Fruit fly (Drosophila melanogaster) whole organism, embryonic: ENCODE results near the gene Arp1.

Experiments used
- Asciz ChIP-seq: fragments of 200-800 bp; sonication (Bioruptor generic); optimal IDR thresholded peaks from 2 replicates; lab custom pipeline; 2017; ENCODE audit warnings: missing biosample characterization, mild to moderate bottlenecking, missing genetic modification characterization, missing genetic modification reagents
- B-H2 ChIP-seq: fragments of 200-800 bp; sonication (Bioruptor generic); optimal IDR thresholded peaks from 2 replicates; lab custom pipeline; 2018; ENCODE audit warnings: missing biosample characterization, mild to moderate bottlenecking, missing genetic modification characterization
- BtbVII ChIP-seq: fragments of 200-800 bp; sonication (Bioruptor generic); optimal IDR thresholded peaks from 3 replicates; lab custom pipeline; 2017; ENCODE audit warnings: missing biosample characterization, mild to moderate bottlenecking, missing genetic modification characterization
- CG10209 ChIP-seq: fragments of 200-800 bp; sonication (Bioruptor generic); optimal IDR thresholded peaks from 3 replicates; lab custom pipeline; 2017; ENCODE audit warnings: missing biosample characterization, mild to moderate bottlenecking, missing genetic modification characterization, missing genetic modification reagents
- CG11560 ChIP-seq: fragments of 200-800 bp; sonication (Bioruptor generic); IDR thresholded peaks from 3 replicates; pipeline ENCODE4 v1.3.6; 2022; ENCODE audit warnings: missing biosample characterization, missing genetic modification characterization
- CG12071 ChIP-seq: fragments of 200-800 bp; sonication (Bioruptor generic); optimal IDR thresholded peaks from 3 replicates; lab custom pipeline; 2018; ENCODE audit warnings: missing biosample characterization, mild to moderate bottlenecking, missing genetic modification characterization
- CG12219 ChIP-seq: fragments of 200-800 bp; sonication (Bioruptor generic); optimal IDR thresholded peaks from 3 replicates; lab custom pipeline; 2018; ENCODE audit warnings: missing biosample characterization, mild to moderate bottlenecking, missing genetic modification characterization
- CG12236 ChIP-seq: fragments of 200-800 bp; sonication (Bioruptor generic); optimal IDR thresholded peaks from 2 replicates; lab custom pipeline; 2016; ENCODE audit warnings: missing biosample characterization, missing genetic modification characterization
- CG14441 ChIP-seq: fragments of 200-800 bp; sonication (Bioruptor generic); IDR thresholded peaks from 2 replicates; pipeline ENCODE4 v1.3.6; 2022; ENCODE audit warnings: missing biosample characterization, missing genetic modification characterization
- CG14710 ChIP-seq: fragments of 200-800 bp; sonication (Bioruptor generic); optimal IDR thresholded peaks from 3 replicates; lab custom pipeline; 2019; ENCODE audit warnings: missing biosample characterization, mild to moderate bottlenecking, missing genetic modification characterization, moderate library complexity
- CG15696 ChIP-seq: fragments of 200-800 bp; sonication (Bioruptor generic); optimal IDR thresholded peaks from 2 replicates; lab custom pipeline; 2019; ENCODE audit warnings: missing biosample characterization, mild to moderate bottlenecking, missing genetic modification characterization, moderate library complexity
- CG16863 ChIP-seq: fragments of 200-800 bp; sonication (Bioruptor generic); optimal IDR thresholded peaks from 3 replicates; lab custom pipeline; 2016; ENCODE audit warnings: missing biosample characterization, missing genetic modification characterization
- CG18619 ChIP-seq: fragments of 200-800 bp; sonication (Bioruptor generic); optimal IDR thresholded peaks from 3 replicates; lab custom pipeline; 2017; ENCODE audit warnings: missing biosample characterization, mild to moderate bottlenecking, missing genetic modification characterization
- CG2202 ChIP-seq: fragments of 200-800 bp; sonication (Bioruptor generic); optimal IDR thresholded peaks from 2 replicates; lab custom pipeline; 2018; ENCODE audit warnings: missing biosample characterization, mild to moderate bottlenecking, missing genetic modification characterization
- CG2678 ChIP-seq: fragments of 200-800 bp; sonication (Bioruptor generic); optimal IDR thresholded peaks from 3 replicates; lab custom pipeline; 2019; ENCODE audit warnings: missing biosample characterization, mild to moderate bottlenecking, missing genetic modification characterization, moderate library complexity
- CG2875 ChIP-seq: fragments of 200-800 bp; sonication (Bioruptor generic); optimal IDR thresholded peaks from 2 replicates; lab custom pipeline; 2017; ENCODE audit warnings: missing biosample characterization, mild to moderate bottlenecking, missing genetic modification characterization, missing genetic modification reagents
- CG30020 ChIP-seq: fragments of 200-800 bp; optimal IDR thresholded peaks from 2 replicates; lab custom pipeline; 2019; ENCODE audit warnings: missing biosample characterization, mild to moderate bottlenecking, missing genetic modification characterization, moderate library complexity
- CG31365 ChIP-seq: fragments of 200-800 bp; sonication (Bioruptor generic); optimal IDR thresholded peaks from 2 replicates; lab custom pipeline; 2018; ENCODE audit warnings: missing biosample characterization, mild to moderate bottlenecking, missing genetic modification characterization
- CG5180 ChIP-seq: fragments of 200-800 bp; sonication (Bioruptor generic); optimal IDR thresholded peaks from 3 replicates; lab custom pipeline; 2017; ENCODE audit warnings: missing biosample characterization, missing genetic modification characterization, mild to moderate bottlenecking, moderate library complexity, missing genetic modification reagents
- CG7987 ChIP-seq: fragments of 200-800 bp; sonication (Bioruptor generic); optimal IDR thresholded peaks from 2 replicates; lab custom pipeline; 2018; ENCODE audit warnings: missing biosample characterization, mild to moderate bottlenecking, missing genetic modification characterization, moderate library complexity
- CHES-1-like ChIP-seq: fragments of 200-800 bp; sonication (Bioruptor generic); optimal IDR thresholded peaks from 2 replicates; lab custom pipeline; 2016; ENCODE audit warnings: missing biosample characterization, missing genetic modification characterization
- Dfd ChIP-seq, 2 experiments: fragments of >200 bp; optimal IDR thresholded peaks; 2 replicates each; lab custom pipeline; 2017; ENCODE audit warnings: missing biosample characterization in 2 of 2, missing genetic modification characterization in 2 of 2
- Dip3 ChIP-seq: fragments of 200-800 bp; sonication (Bioruptor generic); optimal IDR thresholded peaks from 3 replicates; lab custom pipeline; 2016; ENCODE audit warnings: missing biosample characterization, missing genetic modification characterization
- E2f2 ChIP-seq: fragments of 200-800 bp; sonication (Bioruptor generic); IDR thresholded peaks from 2 replicates; pipeline ENCODE4 v1.3.6; 2022; ENCODE audit warnings: missing biosample characterization, missing genetic modification characterization
- H15 ChIP-seq: fragments of 200-800 bp; sonication (Bioruptor generic); IDR thresholded peaks from 3 replicates; pipeline ENCODE4 v1.3.6; 2022; ENCODE audit warnings: missing biosample characterization, missing genetic modification characterization
- HLHmδ ChIP-seq: fragments of 200-800 bp; sonication (Bioruptor generic); optimal IDR thresholded peaks from 2 replicates; lab custom pipeline; 2018; ENCODE audit warnings: missing biosample characterization, mild to moderate bottlenecking, missing genetic modification characterization, moderate library complexity
- HmgD ChIP-seq: fragments of 200-800 bp; sonication (Bioruptor generic); optimal IDR thresholded peaks from 3 replicates; lab custom pipeline; 2016; ENCODE audit warnings: missing biosample characterization, missing genetic modification characterization
- Med ChIP-seq: fragments of 200-800 bp; sonication (Bioruptor generic); peaks from one replicate; lab custom pipeline; 2016; ENCODE audit warnings: missing biosample characterization, missing genetic modification characterization, mild to moderate bottlenecking, inconsistent platforms, moderate library complexity
- NfI ChIP-seq: fragments of 200-800 bp; sonication (Bioruptor generic); optimal IDR thresholded peaks from 3 replicates; lab custom pipeline; 2018; ENCODE audit warnings: missing biosample characterization, mild to moderate bottlenecking, missing genetic modification characterization, moderate library complexity
- Oaz ChIP-seq: fragments of 200-800 bp; sonication (Bioruptor generic); IDR thresholded peaks from 2 replicates; pipeline ENCODE4 v1.3.6; 2022; ENCODE audit warnings: missing biosample characterization, missing genetic modification characterization
- Ravus ChIP-seq: fragments of 200-800 bp; sonication (Bioruptor generic); IDR thresholded peaks from 2 replicates; pipeline ENCODE4 v1.3.6; 2022; ENCODE audit warnings: missing biosample characterization, missing genetic modification characterization
- Side ChIP-seq: fragments of 200-800 bp; sonication (Bioruptor generic); optimal IDR thresholded peaks from 2 replicates; lab custom pipeline; 2016; ENCODE audit warnings: missing biosample characterization, missing genetic modification characterization
- Ssrp ChIP-seq: fragments of 200-800 bp; sonication (Bioruptor generic); optimal IDR thresholded peaks from 2 replicates; lab custom pipeline; 2018; ENCODE audit warnings: missing biosample characterization, mild to moderate bottlenecking, missing genetic modification characterization, moderate library complexity
- ara ChIP-seq: fragments of 200-800 bp; sonication (Bioruptor generic); IDR thresholded peaks from 2 replicates; pipeline ENCODE4 v1.3.6; 2022; ENCODE audit warnings: missing biosample characterization, missing genetic modification characterization
- ash1 ChIP-seq: fragments of 200-800 bp; sonication (Bioruptor generic); optimal IDR thresholded peaks from 2 replicates; lab custom pipeline; 2018; ENCODE audit warnings: missing biosample characterization, mild to moderate bottlenecking, missing genetic modification characterization
- bcd ChIP-seq: fragments of 200-800 bp; sonication (Bioruptor generic); optimal IDR thresholded peaks from 2 replicates; lab custom pipeline; 2017; ENCODE audit warnings: missing biosample characterization, mild to moderate bottlenecking, missing genetic modification characterization
- bowl ChIP-seq: fragments of 200-800 bp; sonication (Bioruptor generic); IDR thresholded peaks from 2 replicates; pipeline ENCODE4 v1.3.6; 2022; ENCODE audit warnings: missing biosample characterization, missing genetic modification characterization
- dmrt11E ChIP-seq: fragments of 200-800 bp; sonication (Bioruptor generic); optimal IDR thresholded peaks from 3 replicates; lab custom pipeline; 2018; ENCODE audit warnings: missing biosample characterization, mild to moderate bottlenecking, missing genetic modification characterization, moderate library complexity
- ems ChIP-seq: fragments of 200-800 bp; sonication (Bioruptor generic); optimal IDR thresholded peaks from 3 replicates; lab custom pipeline; 2016; ENCODE audit warnings: missing biosample characterization, missing genetic modification characterization
- eve ChIP-seq, 2 experiments: fragments of >200 bp; optimal IDR thresholded peaks; 2 replicates each; lab custom pipeline; 2017; ENCODE audit warnings: missing biosample characterization in 2 of 2, missing genetic modification characterization in 2 of 2
- exex ChIP-seq: fragments of 200-800 bp; sonication (Bioruptor generic); optimal IDR thresholded peaks from 4 replicates; lab custom pipeline; 2018; ENCODE audit warnings: missing biosample characterization, mild to moderate bottlenecking, missing genetic modification characterization, moderate library complexity
- fd64A ChIP-seq: fragments of 200-800 bp; sonication (Bioruptor generic); optimal IDR thresholded peaks from 3 replicates; lab custom pipeline; 2018; ENCODE audit warnings: missing biosample characterization, mild to moderate bottlenecking, missing genetic modification characterization
- gce ChIP-seq: fragments of 200-800 bp; sonication (Bioruptor generic); IDR thresholded peaks from 3 replicates; pipeline ENCODE4 v1.3.6; 2022; ENCODE audit warnings: missing biosample characterization, missing genetic modification characterization
- ham ChIP-seq: fragments of 200-800 bp; sonication (Bioruptor generic); IDR thresholded peaks from 2 replicates; pipeline ENCODE4 v1.3.6; 2022; ENCODE audit warnings: missing biosample characterization, missing genetic modification characterization
- lab ChIP-seq: fragments of 200-800 bp; sonication (Bioruptor generic); optimal IDR thresholded peaks from 3 replicates; lab custom pipeline; 2017; ENCODE audit warnings: missing biosample characterization, missing genetic modification characterization, mild to moderate bottlenecking, moderate library complexity, missing genetic modification reagents
- lilli ChIP-seq: fragments of 200-800 bp; sonication (Bioruptor generic); optimal IDR thresholded peaks from 3 replicates; lab custom pipeline; 2016; ENCODE audit warnings: missing biosample characterization, missing genetic modification characterization
- nerfin-1 ChIP-seq: fragments of 200-800 bp; sonication (Bioruptor generic); optimal IDR thresholded peaks from 3 replicates; lab custom pipeline; 2019; ENCODE audit warnings: missing biosample characterization, mild to moderate bottlenecking, missing genetic modification characterization, moderate library complexity
- nmo ChIP-seq: fragments of 200-800 bp; sonication (Bioruptor generic); optimal IDR thresholded peaks from 2 replicates; lab custom pipeline; 2018; ENCODE audit warnings: missing biosample characterization, mild to moderate bottlenecking, missing genetic modification characterization, moderate library complexity
- pita ChIP-seq: fragments of 200-800 bp; sonication (Bioruptor generic); optimal IDR thresholded peaks from 2 replicates; lab custom pipeline; 2017; ENCODE audit warnings: missing biosample characterization, mild to moderate bottlenecking, missing genetic modification characterization
- sens ChIP-seq: fragments of 200-800 bp; sonication (Bioruptor generic); peaks from one replicate; lab custom pipeline; 2016; ENCODE audit warnings: missing biosample characterization, missing genetic modification characterization
- seq ChIP-seq: fragments of 200-800 bp; sonication (Bioruptor generic); IDR thresholded peaks from 2 replicates; pipeline ENCODE4 v1.3.6; 2022; ENCODE audit warnings: missing biosample characterization, missing genetic modification characterization
- so ChIP-seq: fragments of 200-800 bp; sonication (Bioruptor generic); IDR thresholded peaks from 3 replicates; pipeline ENCODE4 v1.3.6; 2022; ENCODE audit warnings: missing biosample characterization, missing genetic modification characterization

The Arp1 gene

dm6 chr3R:12701257-12701656 lies 9.7 kb downstream of the Arp1 start:
- peak; percentile 4 for TF ChIP-seq CG12071 (GFP tag; lab: Kevin White, UChicago)
- TF ChIP-seq CG31365: no peak
- TF ChIP-seq Ravus: no peak
- TF ChIP-seq nmo (GFP tag; lab: Kevin White, UChicago): no peak
- no peak for TF ChIP-seq Dip3 (GFP tag; lab: Kevin White, UChicago)
- TF ChIP-seq CG14441 (GFP tag; lab: Robert Waterston, UW): no peak
- TF ChIP-seq CG18619 (GFP tag; lab: Kevin White, UChicago): no peak
- no peak for TF ChIP-seq Ssrp (tag; lab: Kevin White, UChicago)
- TF ChIP-seq bcd: no peak
- TF ChIP-seq sens (GFP tag; lab: Kevin White, UChicago): peak; percentile 78
- TF ChIP-seq eve (GFP tag; optimal IDR thresholded peaks at IDR 0.05; lab: Kevin White, UChicago): no peak
- peak; percentile 26 for TF ChIP-seq CG2875
- TF ChIP-seq Med (GFP tag; lab: Kevin White, UChicago): peak; percentile 35
- TF ChIP-seq CG10209 (GFP tag; lab: Kevin White, UChicago): no peak
- TF ChIP-seq CG12236 (GFP tag; lab: Kevin White, UChicago): no peak
- TF ChIP-seq bowl: no peak
- no peak for TF ChIP-seq CG30020 (tag; lab: Kevin White, UChicago)
- TF ChIP-seq ara (GFP tag; lab: Robert Waterston, UW): 0 out of 2 replicates have a peak, but pooled peaks have one; percentile 42
- TF ChIP-seq Side (GFP tag; lab: Kevin White, UChicago): no peak
- peak; percentile 9 for TF ChIP-seq HLHmδ
- TF ChIP-seq B-H2: no peak
- peak; percentile 39 for TF ChIP-seq Asciz
- TF ChIP-seq ems (GFP tag; lab: Kevin White, UChicago): no peak
- peak; percentile 36 for TF ChIP-seq CG15696 (tag; lab: Kevin White, UChicago)
- no peak for TF ChIP-seq H15
- TF ChIP-seq seq (GFP tag; lab: Robert Waterston, UW): 0 out of 2 replicates have a peak, but pooled peaks have one; percentile 17
- peak; percentile 69 for TF ChIP-seq fd64A
- TF ChIP-seq CG12219 (GFP tag; lab: Kevin White, UChicago): no peak
- no peak for TF ChIP-seq E2f2 (GFP tag; lab: Robert Waterston, UW)
- TF ChIP-seq dmrt11E: peak; percentile 27
- peak; percentile 9 for TF ChIP-seq CG7987 (GFP tag; lab: Kevin White, UChicago)
- no peak for TF ChIP-seq lab (GFP tag; lab: Kevin White, UChicago)
- no peak for TF ChIP-seq BtbVII (GFP tag; lab: Kevin White, UChicago)
- TF ChIP-seq ham (GFP tag; lab: Robert Waterston, UW): no peak
- peak; percentile 36 for TF ChIP-seq nerfin-1 (tag; lab: Kevin White, UChicago)
- TF ChIP-seq HmgD (GFP tag; lab: Kevin White, UChicago): no peak
- no peak for TF ChIP-seq CG11560 (tag; lab: Robert Waterston, UW)
- TF ChIP-seq CG14710 (tag; lab: Kevin White, UChicago): peak; percentile 8
- peak; percentile 16 for TF ChIP-seq CG5180 (GFP tag; lab: Kevin White, UChicago)
- TF ChIP-seq pita (GFP tag; lab: Kevin White, UChicago): no peak
- TF ChIP-seq so (GFP tag; lab: Robert Waterston, UW): no peak
- no peak for TF ChIP-seq Oaz (GFP tag; lab: Robert Waterston, UW)
- TF ChIP-seq ash1: no peak
- TF ChIP-seq CG2678 (tag; lab: Kevin White, UChicago): no peak
- TF ChIP-seq NfI (GFP tag; lab: Kevin White, UChicago): no peak
- no peak for TF ChIP-seq CHES-1-like (GFP tag; lab: Kevin White, UChicago)
- peak; percentile 11 for TF ChIP-seq exex (tag; lab: Kevin White, UChicago)
- TF ChIP-seq CG2202 (tag; lab: Kevin White, UChicago): no peak
- TF ChIP-seq CG16863 (GFP tag; lab: Kevin White, UChicago): no peak
- no peak for TF ChIP-seq lilli (GFP tag; lab: Kevin White, UChicago)
- no peak for TF ChIP-seq Dfd (GFP tag; optimal IDR thresholded peaks at IDR 0.05; lab: Kevin White, UChicago)
- no peak for TF ChIP-seq gce (GFP tag; lab: Robert Waterston, UW)
